Worm (Caenorhabditis elegans) whole organism, young adult: Measurements from ENCODE around the gene F08D12.4.

ENCODE experiments used
- Y95B8A.8 ChIP-seq: fragments of 200-800 bp; sonication (Bioruptor generic); IDR thresholded peaks from 2 replicates; pipeline ENCODE4 v1.3.6; 2022; ENCODE audit warnings: missing genetic modification reagents, missing genetic modification characterization, missing compliant biosample characterization
- nfya-1 ChIP-seq: sonication (generic microtip); optimal IDR thresholded peaks from 2 replicates; lab custom pipeline; 2017; ENCODE audit warnings: antibody characterized with exemption, missing compliant biosample characterization, missing genetic modification characterization, borderline replicate concordance; ENCODE audit not compliant: insufficient read depth
- sptf-2 ChIP-seq: fragments of 200-800 bp; sonication (Bioruptor generic); optimal IDR thresholded peaks from 2 replicates; lab custom pipeline; 2018; ENCODE audit warnings: mild to moderate bottlenecking, missing genetic modification characterization, missing compliant biosample characterization

DNA sequence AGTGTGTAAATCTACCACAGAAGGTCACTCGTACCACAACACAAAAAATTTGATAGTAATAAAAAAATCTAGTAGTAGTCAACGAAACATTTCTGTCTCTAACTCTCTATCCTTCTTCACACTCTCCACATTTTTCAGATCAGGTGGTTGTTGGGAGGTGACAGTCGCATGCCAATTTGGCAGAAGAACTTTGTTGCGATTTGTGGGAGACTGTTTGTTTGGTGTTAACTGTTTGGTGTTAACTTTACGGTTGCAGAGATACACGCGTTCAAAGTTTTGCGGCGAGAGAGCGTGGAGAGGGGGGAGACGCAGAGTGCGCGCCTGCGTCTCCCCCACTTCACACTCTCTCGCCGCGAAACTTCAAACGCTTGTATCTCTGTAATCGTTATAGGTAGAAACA is 27.0 kb downstream of the F08D12.4 start:
- TF ChIP-seq Y95B8A.8, result no peak
- no peak for TF ChIP-seq sptf-2 (GFP tag; lab: Kevin White, UChicago)
- no peak for TF ChIP-seq nfya-1 (tag; lab: Kevin White, UChicago)
